Fruit fly (Drosophila melanogaster) whole organism, embryonic: ENCODE measurements around the gene PIG-B.
A peak's percentile ranks its signal among the peaks of the same experiment; 100 is the strongest.

Experiments
- Bdp1 ChIP-seq: fragments of 200-800 bp; sonication (Bioruptor generic); optimal IDR thresholded peaks from 3 replicates; lab custom pipeline; 2016; ENCODE audit warnings: missing biosample characterization, missing genetic modification characterization
- BtbVII ChIP-seq: fragments of 200-800 bp; sonication (Bioruptor generic); optimal IDR thresholded peaks from 3 replicates; lab custom pipeline; 2017; ENCODE audit warnings: missing biosample characterization, mild to moderate bottlenecking, missing genetic modification characterization
- CG11085 ChIP-seq: fragments of 200-800 bp; sonication (Bioruptor generic); IDR thresholded peaks from 2 replicates; pipeline ENCODE4 v1.3.6; 2022; ENCODE audit warnings: missing biosample characterization, missing genetic modification characterization
- CG12299 ChIP-seq: fragments of 200-800 bp; sonication (Bioruptor generic); optimal IDR thresholded peaks from 2 replicates; lab custom pipeline; 2018; ENCODE audit warnings: missing biosample characterization, mild to moderate bottlenecking, missing genetic modification characterization
- CG14860 ChIP-seq: fragments of 200-800 bp; sonication (Bioruptor generic); IDR thresholded peaks from 3 replicates; pipeline ENCODE4 v1.3.6; 2022; ENCODE audit warnings: missing biosample characterization, missing genetic modification characterization; ENCODE audit not compliant: partially characterized antibody
- CG15514 ChIP-seq: fragments of 200-800 bp; sonication (Bioruptor generic); optimal IDR thresholded peaks from 3 replicates; lab custom pipeline; 2017; ENCODE audit warnings: missing biosample characterization, missing genetic modification characterization, mild to moderate bottlenecking, moderate library complexity, missing genetic modification reagents
- CG1647 ChIP-seq: fragments of 200-800 bp; sonication (Bioruptor generic); optimal IDR thresholded peaks from 3 replicates; lab custom pipeline; 2016; ENCODE audit warnings: missing biosample characterization, missing genetic modification characterization
- CG16863 ChIP-seq: fragments of 200-800 bp; sonication (Bioruptor generic); optimal IDR thresholded peaks from 3 replicates; lab custom pipeline; 2016; ENCODE audit warnings: missing biosample characterization, missing genetic modification characterization
- CG17359 ChIP-seq: fragments of 200-800 bp; sonication (Bioruptor generic); optimal IDR thresholded peaks from 3 replicates; lab custom pipeline; 2018; ENCODE audit warnings: missing biosample characterization, mild to moderate bottlenecking, missing genetic modification characterization, moderate library complexity
- CG1832 ChIP-seq: fragments of 200-800 bp; sonication (Bioruptor generic); optimal IDR thresholded peaks from 2 replicates; lab custom pipeline; 2017; ENCODE audit warnings: missing biosample characterization, mild to moderate bottlenecking, missing genetic modification characterization, inconsistent platforms
- CG2889 ChIP-seq: fragments of 200-800 bp; sonication (Bioruptor generic); IDR thresholded peaks from 3 replicates; pipeline ENCODE4 v1.3.6; 2022; ENCODE audit warnings: missing biosample characterization, missing genetic modification characterization
- CG3065 ChIP-seq: fragments of 200-800 bp; sonication (Bioruptor generic); optimal IDR thresholded peaks from 2 replicates; lab custom pipeline; 2016; ENCODE audit warnings: missing biosample characterization, missing genetic modification characterization
- CG34422 ChIP-seq: fragments of 200-800 bp; sonication (Bioruptor generic); IDR thresholded peaks from 3 replicates; pipeline ENCODE4 v1.3.6; 2022; ENCODE audit warnings: missing biosample characterization, missing genetic modification characterization
- CG4617 ChIP-seq: fragments of 200-800 bp; sonication (Bioruptor generic); optimal IDR thresholded peaks from 3 replicates; lab custom pipeline; 2016; ENCODE audit warnings: missing biosample characterization, missing genetic modification characterization, borderline replicate concordance
- CG6654 ChIP-seq: fragments of 200-800 bp; sonication (Bioruptor generic); optimal IDR thresholded peaks from 2 replicates; lab custom pipeline; 2017; ENCODE audit warnings: missing biosample characterization, mild to moderate bottlenecking, missing genetic modification characterization
- CG6765 ChIP-seq: fragments of 200-800 bp; sonication (Bioruptor generic); optimal IDR thresholded peaks from 3 replicates; lab custom pipeline; 2017; ENCODE audit warnings: missing biosample characterization, mild to moderate bottlenecking, missing genetic modification characterization
- CG7357 ChIP-seq: fragments of 200-800 bp; sonication (Bioruptor generic); IDR thresholded peaks from 3 replicates; pipeline ENCODE4 v1.3.6; 2022; ENCODE audit warnings: missing biosample characterization, missing genetic modification characterization
- CG8281 ChIP-seq: fragments of 200-800 bp; sonication (Bioruptor generic); optimal IDR thresholded peaks from 2 replicates; lab custom pipeline; 2018; ENCODE audit warnings: missing biosample characterization, mild to moderate bottlenecking, missing genetic modification characterization, moderate library complexity
- Camta ChIP-seq: fragments of 200-800 bp; sonication (Bioruptor generic); optimal IDR thresholded peaks from 2 replicates; lab custom pipeline; 2016; ENCODE audit warnings: missing biosample characterization, missing genetic modification characterization
- CrebB ChIP-seq: fragments of 200-800 bp; sonication (Bioruptor generic); optimal IDR thresholded peaks from 3 replicates; lab custom pipeline; 2018; ENCODE audit warnings: missing biosample characterization, mild to moderate bottlenecking, missing genetic modification characterization
- Deaf1 ChIP-seq: fragments of 200-800 bp; optimal IDR thresholded peaks from 3 replicates; lab custom pipeline; 2019; ENCODE audit warnings: missing biosample characterization, mild to moderate bottlenecking, missing genetic modification characterization, moderate library complexity
- Dip3 ChIP-seq: fragments of 200-800 bp; sonication (Bioruptor generic); optimal IDR thresholded peaks from 3 replicates; lab custom pipeline; 2016; ENCODE audit warnings: missing biosample characterization, missing genetic modification characterization
- Fer2 ChIP-seq: fragments of 200-800 bp; sonication (Bioruptor generic); optimal IDR thresholded peaks from 2 replicates; lab custom pipeline; 2018; ENCODE audit warnings: missing biosample characterization, mild to moderate bottlenecking, missing genetic modification characterization, moderate library complexity
- GATAe ChIP-seq: fragments of 200-800 bp; sonication (Bioruptor generic); conservative IDR thresholded peaks from 2 replicates; pipeline ENCODE4 v1.3.6; 2022; ENCODE audit warnings: missing biosample characterization, missing genetic modification characterization
- HLH54F ChIP-seq: fragments of 200-800 bp; sonication (Bioruptor generic); optimal IDR thresholded peaks from 3 replicates; lab custom pipeline; 2016; ENCODE audit warnings: missing biosample characterization, missing genetic modification characterization
- Hey ChIP-seq: fragments of 200-800 bp; sonication (Bioruptor generic); optimal IDR thresholded peaks from 3 replicates; lab custom pipeline; 2018; ENCODE audit warnings: missing biosample characterization, mild to moderate bottlenecking, missing genetic modification characterization
- Pdp1 ChIP-seq, 2 experiments: fragments of 200-800 bp; sonication (Bioruptor generic); optimal IDR thresholded peaks; 3 replicates each; lab custom pipeline; 2016; ENCODE audit warnings: missing biosample characterization in 2 of 2, missing genetic modification characterization in 2 of 2, mild to moderate bottlenecking in 1 of 2, moderate library complexity in 1 of 2
- Sox100B ChIP-seq: fragments of 200-800 bp; sonication (Bioruptor generic); optimal IDR thresholded peaks from 3 replicates; lab custom pipeline; 2018; ENCODE audit warnings: missing biosample characterization, mild to moderate bottlenecking, missing genetic modification characterization
- Sox102F ChIP-seq: fragments of 200-800 bp; sonication (Bioruptor generic); optimal IDR thresholded peaks from 2 replicates; lab custom pipeline; 2018; ENCODE audit warnings: missing biosample characterization, mild to moderate bottlenecking, missing genetic modification characterization, moderate library complexity
- Sry-δ ChIP-seq: fragments of 200-800 bp; sonication (Bioruptor generic); optimal IDR thresholded peaks from 2 replicates; lab custom pipeline; 2016; ENCODE audit warnings: missing biosample characterization, missing genetic modification characterization
- ab ChIP-seq: fragments of 200-800 bp; sonication (Bioruptor generic); optimal IDR thresholded peaks from 2 replicates; lab custom pipeline; 2016; ENCODE audit warnings: missing biosample characterization, missing genetic modification characterization
- ato ChIP-seq: fragments of 200-800 bp; sonication (Bioruptor generic); IDR thresholded peaks from 2 replicates; pipeline ENCODE4 v1.3.6; 2022; ENCODE audit warnings: missing biosample characterization, missing genetic modification characterization; ENCODE audit not compliant: partially characterized antibody
- cad ChIP-seq: fragments of >200 bp; optimal IDR thresholded peaks from 2 replicates; lab custom pipeline; 2017; ENCODE audit warnings: missing biosample characterization, missing genetic modification characterization
- chn ChIP-seq: fragments of 200-800 bp; sonication (Bioruptor generic); optimal IDR thresholded peaks from 2 replicates; lab custom pipeline; 2016; ENCODE audit warnings: missing biosample characterization, missing genetic modification characterization
- dysf ChIP-seq: fragments of 200-800 bp; sonication (Bioruptor generic); IDR thresholded peaks from 3 replicates; pipeline ENCODE4 v1.3.6; 2022; ENCODE audit warnings: missing biosample characterization, missing genetic modification characterization
- fu2 ChIP-seq: fragments of 200-800 bp; sonication (Bioruptor generic); optimal IDR thresholded peaks from 2 replicates; lab custom pipeline; 2016; ENCODE audit warnings: missing biosample characterization, missing genetic modification characterization
- gce ChIP-seq: fragments of 200-800 bp; sonication (Bioruptor generic); IDR thresholded peaks from 3 replicates; pipeline ENCODE4 v1.3.6; 2022; ENCODE audit warnings: missing biosample characterization, missing genetic modification characterization
- gfzf ChIP-seq: fragments of 200-800 bp; sonication (Bioruptor generic); optimal IDR thresholded peaks from 2 replicates; lab custom pipeline; 2016; ENCODE audit warnings: missing biosample characterization, mild to moderate bottlenecking, missing genetic modification characterization, moderate library complexity
- ham ChIP-seq: fragments of 200-800 bp; sonication (Bioruptor generic); IDR thresholded peaks from 2 replicates; pipeline ENCODE4 v1.3.6; 2022; ENCODE audit warnings: missing biosample characterization, missing genetic modification characterization
- hkb ChIP-seq, 2 experiments: fragments of 200-800 bp in 1 of 2; fragments of >200 bp in 1 of 2; sonication (Bioruptor generic) in 1 of 2; IDR thresholded peaks in 1 of 2; optimal IDR thresholded peaks in 1 of 2; 2 replicates each; pipeline versions ENCODE4 v1.3.6 to Lab custom; 2017 to 2022; ENCODE audit warnings: missing biosample characterization in 1 of 2, missing genetic modification characterization in 1 of 2
- unc-4 ChIP-seq: fragments of 200-800 bp; sonication (Bioruptor generic); IDR thresholded peaks from 2 replicates; pipeline ENCODE4 v1.3.6; 2022; ENCODE audit warnings: missing biosample characterization, missing genetic modification characterization; ENCODE audit not compliant: partially characterized antibody
- usp ChIP-seq: fragments of >200 bp; optimal IDR thresholded peaks from 2 replicates; lab custom pipeline; 2017; ENCODE audit warnings: missing biosample characterization, missing genetic modification characterization

Gene PIG-B

dm6 chr3L:3788790-3789421 lies 22.2 kb upstream of the PIG-B start (continued):
- TF ChIP-seq unc-4 (GFP tag; lab: Robert Waterston, UW): peak; percentile 54
- no peak for TF ChIP-seq CG11085 (GFP tag; lab: Robert Waterston, UW)
- no peak for TF ChIP-seq gfzf (GFP tag; lab: Kevin White, UChicago)
- no peak for TF ChIP-seq Pdp1 (GFP tag; optimal IDR thresholded peaks at IDR 0.05; lab: Kevin White, UChicago)
- TF ChIP-seq hkb (optimal IDR thresholded peaks at IDR 0.05; lab: Kevin White, UChicago): no peak
- TF ChIP-seq hkb (GFP tag; IDR thresholded peaks at IDR 0.05; lab: Robert Waterston, UW): 0 out of 2 replicates have a peak, but pooled peaks have one; percentile 14
- TF ChIP-seq CG17359 (tag; lab: Kevin White, UChicago): peak; percentile 9
- TF ChIP-seq CG6765: no peak
- no peak for TF ChIP-seq fu2 (GFP tag; lab: Kevin White, UChicago)
- no peak for TF ChIP-seq CG1647
- TF ChIP-seq ab: no peak
- TF ChIP-seq usp: no peak
- TF ChIP-seq HLH54F (GFP tag; lab: Kevin White, UChicago): no peak
- TF ChIP-seq ham (GFP tag; lab: Robert Waterston, UW): no peak
- TF ChIP-seq CG12299: no peak
- TF ChIP-seq dysf (GFP tag; lab: Robert Waterston, UW): 0 out of 3 replicates have a peak, but pooled peaks have one; percentile 49
- no peak for TF ChIP-seq CG3065 (GFP tag; lab: Kevin White, UChicago)
- TF ChIP-seq chn: no peak
- TF ChIP-seq Sox102F: peak; percentile 23
- TF ChIP-seq Sox100B (GFP tag; lab: Kevin White, UChicago): peak; percentile 48
- TF ChIP-seq GATAe: no peak
- no peak for TF ChIP-seq Dip3
- no peak for TF ChIP-seq CG2889 (GFP tag; lab: Robert Waterston, UW)
- TF ChIP-seq CG6654 (GFP tag; lab: Kevin White, UChicago): peak; percentile 100
- no peak for TF ChIP-seq CG7357
- TF ChIP-seq CrebB (tag; lab: Kevin White, UChicago): peak; percentile 39
- no peak for TF ChIP-seq Sry-δ (GFP tag; lab: Kevin White, UChicago)
- TF ChIP-seq CG14860 (GFP tag; lab: Robert Waterston, UW): peak; percentile 45; the same call in 1 of the 3 replicates
- no peak for TF ChIP-seq gce
- no peak for TF ChIP-seq CG8281 (tag; lab: Kevin White, UChicago)
- no peak for TF ChIP-seq Hey (tag; lab: Kevin White, UChicago)
- peak; percentile 36 for TF ChIP-seq BtbVII
- TF ChIP-seq CG4617 (GFP tag; lab: Kevin White, UChicago): no peak
- peak; percentile 61; the same call in 1 of the 2 replicates for TF ChIP-seq ato (GFP tag; lab: Robert Waterston, UW)
- TF ChIP-seq Camta (GFP tag; lab: Kevin White, UChicago): no peak
- peak; percentile 7 for TF ChIP-seq Deaf1
- TF ChIP-seq Bdp1 (GFP tag; lab: Kevin White, UChicago): no peak
- no peak for TF ChIP-seq CG16863 (GFP tag; lab: Kevin White, UChicago)
- TF ChIP-seq Fer2 (tag; lab: Kevin White, UChicago): no peak
- TF ChIP-seq CG34422 (GFP tag; lab: Robert Waterston, UW): peak; percentile 71; the same call in 1 of the 3 replicates
- TF ChIP-seq cad (GFP tag; lab: Kevin White, UChicago): peak; percentile 99
- no peak for TF ChIP-seq CG15514 (GFP tag; lab: Kevin White, UChicago)
- no peak for TF ChIP-seq CG1832 (GFP tag; lab: Kevin White, UChicago)
